Worm (Caenorhabditis elegans) whole organism, L2 larva: Measurements from ENCODE around the gene dcap-2.

Experiments
- R02D3.7 ChIP-seq: fragments of 150-350 bp; optimal IDR thresholded peaks from 2 replicates; lab custom pipeline; 2014; ENCODE audit warnings: missing biosample characterization, missing genetic modification characterization
- alr-1 ChIP-seq: fragments of 150-350 bp; optimal IDR thresholded peaks from 2 replicates; lab custom pipeline; 2014; ENCODE audit warnings: missing biosample characterization, missing genetic modification characterization
- ceh-16 ChIP-seq: fragments of 150-350 bp; optimal IDR thresholded peaks from 2 replicates; lab custom pipeline; 2014; ENCODE audit warnings: missing biosample characterization, missing genetic modification characterization
- elt-1 ChIP-seq: fragments of 150-350 bp; optimal IDR thresholded peaks from 2 replicates; lab custom pipeline; 2014; ENCODE audit warnings: missing biosample characterization, missing genetic modification characterization
- fos-1 ChIP-seq: fragments of 150-350 bp; optimal IDR thresholded peaks from 2 replicates; lab custom pipeline; 2014; ENCODE audit warnings: missing biosample characterization, missing genetic modification characterization
- lin-39 ChIP-seq: fragments of 150-350 bp; optimal IDR thresholded peaks from 2 replicates; lab custom pipeline; 2014; ENCODE audit warnings: missing biosample characterization, missing genetic modification reagents, missing genetic modification characterization
- lsy-2 ChIP-seq, 2 experiments: fragments of 150-350 bp in 1 of 2; sonication (generic microtip) in 1 of 2; optimal IDR thresholded peaks; 2 replicates each; lab custom pipeline; 2014 to 2017; ENCODE audit warnings: missing biosample characterization in 2 of 2, missing genetic modification characterization in 2 of 2
- nhr-12 ChIP-seq: fragments of 150-350 bp; optimal IDR thresholded peaks from 2 replicates; lab custom pipeline; 2014; ENCODE audit warnings: missing biosample characterization, missing genetic modification characterization
- nhr-129 ChIP-seq: fragments of 150-350 bp; optimal IDR thresholded peaks from 2 replicates; lab custom pipeline; 2014; ENCODE audit warnings: missing biosample characterization, missing genetic modification characterization
- nhr-21 ChIP-seq: fragments of 150-350 bp; optimal IDR thresholded peaks from 2 replicates; lab custom pipeline; 2014; ENCODE audit warnings: missing biosample characterization, missing genetic modification characterization
- nhr-23 ChIP-seq: fragments of 150-350 bp; optimal IDR thresholded peaks from 2 replicates; lab custom pipeline; 2014; ENCODE audit warnings: missing biosample characterization, missing genetic modification reagents, missing genetic modification characterization
- nhr-6 ChIP-seq: fragments of 150-350 bp; optimal IDR thresholded peaks from 2 replicates; lab custom pipeline; 2014; ENCODE audit warnings: missing biosample characterization, missing genetic modification characterization
- peb-1 ChIP-seq: fragments of 150-350 bp; optimal IDR thresholded peaks from 2 replicates; lab custom pipeline; 2014; ENCODE audit warnings: missing biosample characterization, missing genetic modification characterization
- sma-3 ChIP-seq: sonication (generic microtip); optimal IDR thresholded peaks from 2 replicates; lab custom pipeline; 2016; ENCODE audit warnings: missing genetic modification reagents, missing genetic modification characterization, missing compliant biosample characterization
- snpc-4 ChIP-seq: fragments of 150-350 bp; optimal IDR thresholded peaks from 2 replicates; lab custom pipeline; 2014; ENCODE audit warnings: missing biosample characterization, missing genetic modification characterization
- unc-62 ChIP-seq: fragments of 150-350 bp; optimal IDR thresholded peaks from 2 replicates; lab custom pipeline; 2014; ENCODE audit warnings: missing biosample characterization, missing genetic modification reagents, missing genetic modification characterization
- ztf-11 ChIP-seq: sonication (generic microtip); optimal IDR thresholded peaks from 2 replicates; lab custom pipeline; 2017; ENCODE audit warnings: missing biosample characterization, missing genetic modification characterization

The dcap-2 gene

ce11 chrIV:13465797-13466196, 55.9 kb downstream of the dcap-2 start, which contains the start of gene fezf-1:
fezf-1 (plus strand) TSS chrIV:13466097.
- TF ChIP-seq nhr-129 (tag; lab: Kevin White, UChicago) (no peak), snpc-4 (tag; lab: Kevin White, UChicago) (no peak), lsy-2 (tag; optimal IDR thresholded peaks at IDR 0.05; lab: Kevin White, UChicago) (no peak), ztf-11 (tag; lab: Kevin White, UChicago) (no peak), peb-1 (tag; lab: Kevin White, UChicago) (no peak), unc-62 (GFP tag; lab: Kevin White, UChicago) (no peak), fos-1 (tag; lab: Kevin White, UChicago) (no peak), ceh-16 (tag; lab: Kevin White, UChicago) (no peak), nhr-6 (no peak), nhr-21 (no peak), sma-3 (GFP tag; lab: Kevin White, UChicago) (no peak), nhr-12 (tag; lab: Kevin White, UChicago) (no peak), R02D3.7 (tag; lab: Kevin White, UChicago) (no peak), elt-1 (no peak), alr-1 (tag; lab: Kevin White, UChicago) (no peak), nhr-23 (no peak), lin-39 (tag; lab: Kevin White, UChicago) (no peak)
